Worm (Caenorhabditis elegans) whole organism, L3 larva: ENCODE measurements around the gene ugt-7.

Experiments
- R02D3.7 ChIP-seq: fragments of 150-350 bp; optimal IDR thresholded peaks from 2 replicates; lab custom pipeline; 2014; ENCODE audit warnings: missing biosample characterization, missing genetic modification characterization
- ama-1 ChIP-seq: fragments of 150-350 bp; optimal IDR thresholded peaks from 2 replicates; lab custom pipeline; 2018
- ceh-16 ChIP-seq: sonication (generic microtip); optimal IDR thresholded peaks from 2 replicates; lab custom pipeline; 2017; ENCODE audit warnings: missing biosample characterization, missing genetic modification characterization
- ceh-9 ChIP-seq: sonication (generic microtip); optimal IDR thresholded peaks from 2 replicates; lab custom pipeline; 2018; ENCODE audit warnings: missing biosample characterization, missing genetic modification characterization
- egl-27 ChIP-seq: sonication (generic microtip); optimal IDR thresholded peaks from 4 replicates; lab custom pipeline; 2017; ENCODE audit warnings: missing biosample characterization, missing genetic modification reagents, missing genetic modification characterization
- egl-5 ChIP-seq: fragments of 150-350 bp; optimal IDR thresholded peaks from 2 replicates; lab custom pipeline; 2017; ENCODE audit warnings: missing biosample characterization, missing genetic modification reagents, missing genetic modification characterization, inconsistent platforms
- elt-1 ChIP-seq: fragments of 150-350 bp; optimal IDR thresholded peaks from 2 replicates; lab custom pipeline; 2014; ENCODE audit warnings: missing biosample characterization, missing genetic modification characterization
- elt-2 ChIP-seq: sonication (generic microtip); optimal IDR thresholded peaks from 2 replicates; lab custom pipeline; 2016; ENCODE audit warnings: missing genetic modification reagents, mild to moderate bottlenecking, missing genetic modification characterization, missing compliant biosample characterization
- eor-1 ChIP-seq, 2 experiments: fragments of 150-350 bp; optimal IDR thresholded peaks; 2 replicates each; lab custom pipeline; 2014 to 2018; ENCODE audit warnings: missing biosample characterization in 2 of 2, missing genetic modification characterization in 2 of 2
- fkh-2 ChIP-seq: fragments of 150-350 bp; optimal IDR thresholded peaks from 2 replicates; lab custom pipeline; 2014; ENCODE audit warnings: missing biosample characterization, missing genetic modification reagents, missing genetic modification characterization
- hmg-11 ChIP-seq: sonication (generic microtip); optimal IDR thresholded peaks from 2 replicates; lab custom pipeline; 2016; ENCODE audit warnings: missing genetic modification characterization, missing compliant biosample characterization
- jun-1 ChIP-seq: fragments of 150-350 bp; optimal IDR thresholded peaks from 2 replicates; lab custom pipeline; 2014; ENCODE audit warnings: missing biosample characterization, missing genetic modification reagents, missing genetic modification characterization
- lin-15B ChIP-seq: fragments of 150-350 bp; optimal IDR thresholded peaks from 2 replicates; lab custom pipeline; 2014; ENCODE audit warnings: missing biosample characterization, missing genetic modification characterization
- lin-39 ChIP-seq: fragments of 150-350 bp; optimal IDR thresholded peaks from 2 replicates; lab custom pipeline; 2018; ENCODE audit warnings: missing biosample characterization, missing genetic modification reagents, missing genetic modification characterization
- lsy-12 ChIP-seq: sonication (generic microtip); optimal IDR thresholded peaks from 2 replicates; lab custom pipeline; 2016; ENCODE audit warnings: mild to moderate bottlenecking, missing genetic modification characterization, missing compliant biosample characterization
- nfya-1 ChIP-seq: sonication (generic microtip); optimal IDR thresholded peaks from 2 replicates; lab custom pipeline; 2017; ENCODE audit warnings: missing genetic modification characterization, mild to moderate bottlenecking, missing compliant biosample characterization, antibody characterized with exemption, moderate library complexity; ENCODE audit not compliant: insufficient read depth
- nhr-11 ChIP-seq: fragments of 150-350 bp; optimal IDR thresholded peaks from 2 replicates; lab custom pipeline; 2014; ENCODE audit warnings: missing biosample characterization, missing genetic modification characterization
- nhr-12 ChIP-seq: fragments of 150-350 bp; optimal IDR thresholded peaks from 2 replicates; lab custom pipeline; 2014; ENCODE audit warnings: missing biosample characterization, missing genetic modification characterization
- nhr-23 ChIP-seq: fragments of 150-350 bp; optimal IDR thresholded peaks from 2 replicates; lab custom pipeline; 2014; ENCODE audit warnings: missing biosample characterization, missing genetic modification reagents, missing genetic modification characterization
- nhr-237 ChIP-seq: fragments of 150-350 bp; optimal IDR thresholded peaks from 2 replicates; lab custom pipeline; 2014; ENCODE audit warnings: missing biosample characterization, missing genetic modification characterization
- nhr-28 ChIP-seq: fragments of 150-350 bp; optimal IDR thresholded peaks from 2 replicates; lab custom pipeline; 2014; ENCODE audit warnings: missing biosample characterization, missing genetic modification characterization
- nhr-43 ChIP-seq: sonication (generic microtip); optimal IDR thresholded peaks from 2 replicates; lab custom pipeline; 2016; ENCODE audit warnings: mild to moderate bottlenecking, missing genetic modification characterization, missing compliant biosample characterization; ENCODE audit not compliant: poor library complexity, severe bottlenecking
- nhr-76 ChIP-seq: fragments of 150-350 bp; sonication (generic microtip); optimal IDR thresholded peaks from 5 replicates; lab custom pipeline; 2014; ENCODE audit warnings: missing biosample characterization, missing genetic modification characterization
- nhr-77 ChIP-seq: fragments of 150-350 bp; optimal IDR thresholded peaks from 2 replicates; lab custom pipeline; 2014; ENCODE audit warnings: missing biosample characterization, missing genetic modification characterization
- pha-4 ChIP-seq: fragments of 150-350 bp; optimal IDR thresholded peaks from 2 replicates; lab custom pipeline; 2014; ENCODE audit warnings: missing biosample characterization, missing genetic modification reagents, missing genetic modification characterization
- pqm-1 ChIP-seq: fragments of 150-350 bp; optimal IDR thresholded peaks from 2 replicates; lab custom pipeline; 2017; ENCODE audit warnings: missing biosample characterization, missing genetic modification characterization, inconsistent platforms
- skn-1 ChIP-seq: fragments of 150-350 bp; optimal IDR thresholded peaks from 2 replicates; lab custom pipeline; 2014; ENCODE audit warnings: missing biosample characterization, missing genetic modification characterization
- snpc-4 ChIP-seq: fragments of 150-350 bp; optimal IDR thresholded peaks from 2 replicates; lab custom pipeline; 2014; ENCODE audit warnings: missing biosample characterization, missing genetic modification characterization
- tbx-2 ChIP-seq: sonication (generic microtip); optimal IDR thresholded peaks from 2 replicates; lab custom pipeline; 2016; ENCODE audit warnings: mild to moderate bottlenecking, missing genetic modification characterization, missing compliant biosample characterization
- unc-39 ChIP-seq: sonication (generic microtip); optimal IDR thresholded peaks from 4 replicates; lab custom pipeline; 2017; ENCODE audit warnings: missing biosample characterization, missing genetic modification characterization
- unc-62 ChIP-seq: fragments of 150-350 bp; sonication (generic microtip); optimal IDR thresholded peaks from 4 replicates; lab custom pipeline; 2014; ENCODE audit warnings: missing biosample characterization, missing genetic modification reagents, missing genetic modification characterization
- zag-1 ChIP-seq: fragments of 150-350 bp; optimal IDR thresholded peaks from 2 replicates; lab custom pipeline; 2014; ENCODE audit warnings: missing biosample characterization, missing genetic modification characterization
- ztf-11 ChIP-seq: fragments of 150-350 bp; optimal IDR thresholded peaks from 2 replicates; lab custom pipeline; 2014; ENCODE audit warnings: missing biosample characterization, missing genetic modification characterization

The ugt-7 gene

DNA sequence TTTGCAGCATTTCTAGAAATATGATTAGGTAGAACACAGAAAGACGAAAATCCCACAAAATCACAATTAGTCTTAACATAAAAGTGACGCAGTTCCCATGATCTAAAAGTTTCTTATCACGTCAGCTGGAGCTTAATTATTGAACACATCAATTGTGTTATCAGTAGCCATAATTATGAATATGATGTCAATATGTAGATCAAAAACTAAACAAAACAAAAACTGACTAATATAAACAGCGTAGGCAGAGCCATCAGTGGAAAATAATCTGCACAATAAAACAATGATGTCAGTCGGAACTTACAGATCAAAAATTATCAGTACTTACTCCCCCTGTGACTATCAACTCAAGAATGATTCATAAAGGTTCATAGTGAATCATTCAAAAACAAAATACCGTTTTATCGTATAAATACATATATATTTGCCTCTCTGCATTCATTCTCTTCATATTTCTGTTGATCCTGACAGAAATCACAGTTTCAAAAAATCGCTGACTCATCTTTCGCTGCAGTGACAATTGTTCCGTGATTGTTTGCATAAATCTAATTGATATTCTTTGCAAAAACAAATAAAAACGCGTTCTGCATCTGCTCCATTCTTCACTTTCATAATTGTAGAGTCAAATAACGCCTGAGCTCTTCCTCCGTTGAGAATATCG, 12.0 kb upstream of the ugt-7 start, which contains the start of gene srr-6:
Gene srr-6 (plus strand): TSS at position 611 of the 661 bp plus-strand sequence.
- TF ChIP-seq jun-1 (tag; lab: Kevin White, UChicago) (peak; percentile 66), egl-27 (peak; percentile 28), elt-2 (tag; lab: Kevin White, UChicago) (peak; percentile 80), lin-39 (tag; lab: Kevin White, UChicago) (no peak), pqm-1 (peak; percentile 97)

DNA sequence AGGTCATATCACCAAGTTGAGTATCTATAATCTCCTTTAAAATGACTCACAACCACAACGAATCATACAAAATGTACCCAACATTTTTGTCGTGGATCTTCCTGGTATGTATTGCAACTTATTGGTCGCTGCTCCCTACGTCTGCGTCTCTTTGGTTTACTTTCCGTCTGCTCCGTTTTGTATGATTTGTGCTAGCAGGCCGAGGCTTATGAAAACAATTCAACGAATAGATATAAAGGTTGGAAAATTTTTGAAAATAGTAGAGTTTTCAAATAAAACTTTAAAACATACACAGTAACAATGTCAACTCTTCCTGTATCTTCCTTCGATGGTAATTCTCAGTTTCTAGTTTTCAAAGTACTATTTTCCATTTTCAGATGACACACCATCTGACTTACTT, 1.0 kb upstream of the ugt-7 start, which contains the start of gene srr-8:
Gene srr-8 (plus strand): TSS at position 301 of the 400 bp plus-strand sequence.
- TF ChIP-seq elt-2 (tag; lab: Kevin White, UChicago) (no peak), ceh-16 (tag; lab: Kevin White, UChicago) (no peak), nhr-76 (no peak), elt-1 (tag; lab: Kevin White, UChicago) (no peak), lsy-12 (tag; lab: Kevin White, UChicago) (no peak), unc-62 (no peak), ceh-9 (tag; lab: Kevin White, UChicago) (no peak), nhr-43 (no peak), lin-15B (tag; lab: Kevin White, UChicago) (no peak), R02D3.7 (tag; lab: Kevin White, UChicago) (no peak), eor-1 (tag; optimal IDR thresholded peaks at IDR 0.05; lab: Kevin White, UChicago) (no peak), lin-39 (tag; lab: Kevin White, UChicago) (no peak)
- TF ChIP-seq, all 47 proteins: peak for 0

DNA sequence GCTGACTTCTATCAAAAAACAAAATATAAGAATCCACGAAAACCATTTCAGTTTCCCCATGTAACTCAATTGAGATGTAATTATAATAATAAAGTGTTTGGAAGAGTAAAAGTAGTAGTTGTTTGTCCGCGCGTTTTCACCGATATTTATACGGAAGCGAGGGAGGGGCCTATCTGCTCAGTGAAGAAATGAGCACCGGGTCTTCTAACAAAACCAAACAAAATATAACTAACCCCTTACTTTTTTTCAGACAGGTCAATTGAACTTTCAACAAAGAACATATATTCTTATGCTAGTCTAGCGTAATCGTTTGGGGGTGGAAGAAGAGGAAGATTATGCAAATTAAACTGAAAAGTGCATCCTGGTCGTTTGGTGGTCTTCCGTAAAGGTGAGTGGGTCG, 5.2 kb downstream of the ugt-7 start, which contains the start of gene ncx-9:
Gene ncx-9 (minus strand): TSS at position 101 of the 400 bp plus-strand sequence.
- no peak for TF ChIP-seq nhr-43
- TF ChIP-seq ceh-16 (tag; lab: Kevin White, UChicago), result no peak
- TF ChIP-seq unc-39 (tag; lab: Kevin White, UChicago), result no peak
- no peak for TF ChIP-seq fkh-2 (tag; lab: Kevin White, UChicago)
- TF ChIP-seq ztf-11 (tag; lab: Kevin White, UChicago), result no peak
- TF ChIP-seq elt-1 (tag; lab: Kevin White, UChicago), result no peak
- no peak for TF ChIP-seq nhr-237 (tag; lab: Kevin White, UChicago)
- no peak for TF ChIP-seq elt-2 (tag; lab: Kevin White, UChicago)
- no peak for TF ChIP-seq ceh-9 (tag; lab: Kevin White, UChicago)
- TF ChIP-seq skn-1 (tag; lab: Kevin White, UChicago), result no peak
- TF ChIP-seq ama-1 (lab: Kevin White, UChicago), result no peak
- no peak for TF ChIP-seq egl-27
- no peak for TF ChIP-seq tbx-2 (tag; lab: Kevin White, UChicago)
- no peak for TF ChIP-seq nhr-23 (tag; lab: Kevin White, UChicago)
- TF ChIP-seq, all 47 proteins: peak for 0

ce11 chrV:4987097-4987496, 13.3 kb downstream of the ugt-7 start, which contains the start of gene ncx-8:
Gene ncx-8, minus strand, starts transcription at chrV:4987197.
- TF ChIP-seq egl-5, result no peak
- TF ChIP-seq hmg-11 (tag; lab: Kevin White, UChicago), result no peak
- TF ChIP-seq nhr-28, result no peak
- TF ChIP-seq zag-1 (tag; lab: Kevin White, UChicago), result no peak
- no peak for TF ChIP-seq snpc-4 (tag; lab: Kevin White, UChicago)

- no peak for TF ChIP-seq lin-15B (tag; lab: Kevin White, UChicago)
- TF ChIP-seq, all 47 proteins: peak for 0
Measured at ce11 chrV:4983091-4983490, 17.3 kb downstream of the ugt-7 start, which contains the start of gene srsx-13. Gene srsx-13, minus strand, starts transcription at chrV:4983191.

DNA sequence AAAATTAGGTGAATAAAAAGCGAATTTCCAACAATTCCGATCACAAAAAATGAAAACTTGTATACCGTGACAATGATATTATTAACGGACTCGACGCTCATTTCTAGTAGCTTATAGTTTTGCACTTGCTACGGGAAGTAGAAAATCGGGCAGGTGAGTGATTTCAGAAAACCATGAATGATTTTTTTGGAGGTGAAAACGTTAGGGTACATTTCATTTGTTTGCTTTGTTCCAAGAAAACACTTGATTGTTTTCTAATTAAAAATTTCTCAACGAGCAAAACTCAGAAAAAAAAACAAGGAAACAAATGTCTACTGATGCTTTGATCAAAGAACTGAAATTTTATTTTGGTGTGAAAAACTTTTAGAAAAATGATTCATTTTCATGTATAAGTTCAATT, 19.5 kb downstream of the ugt-7 start, which contains the start of gene srsx-12:
Gene srsx-12 (minus strand): TSS at position 101 of the 400 bp plus-strand sequence.
- TF ChIP-seq nhr-11 (tag; lab: Kevin White, UChicago) (no peak), nhr-77 (no peak), nhr-28 (no peak), elt-1 (tag; lab: Kevin White, UChicago) (no peak), egl-27 (no peak), nfya-1 (no peak), pha-4 (no peak), hmg-11 (tag; lab: Kevin White, UChicago) (no peak), nhr-12 (tag; lab: Kevin White, UChicago) (no peak), unc-39 (tag; lab: Kevin White, UChicago) (no peak), fkh-2 (tag; lab: Kevin White, UChicago) (no peak), ceh-16 (tag; lab: Kevin White, UChicago) (no peak), jun-1 (tag; lab: Kevin White, UChicago) (no peak), pqm-1 (no peak), ama-1 (lab: Kevin White, UChicago) (no peak), lsy-12 (tag; lab: Kevin White, UChicago) (no peak), nhr-237 (tag; lab: Kevin White, UChicago) (no peak), elt-2 (tag; lab: Kevin White, UChicago) (no peak)
